Worm (Caenorhabditis elegans): ENCODE results near the gene pqn-13.

DNA sequence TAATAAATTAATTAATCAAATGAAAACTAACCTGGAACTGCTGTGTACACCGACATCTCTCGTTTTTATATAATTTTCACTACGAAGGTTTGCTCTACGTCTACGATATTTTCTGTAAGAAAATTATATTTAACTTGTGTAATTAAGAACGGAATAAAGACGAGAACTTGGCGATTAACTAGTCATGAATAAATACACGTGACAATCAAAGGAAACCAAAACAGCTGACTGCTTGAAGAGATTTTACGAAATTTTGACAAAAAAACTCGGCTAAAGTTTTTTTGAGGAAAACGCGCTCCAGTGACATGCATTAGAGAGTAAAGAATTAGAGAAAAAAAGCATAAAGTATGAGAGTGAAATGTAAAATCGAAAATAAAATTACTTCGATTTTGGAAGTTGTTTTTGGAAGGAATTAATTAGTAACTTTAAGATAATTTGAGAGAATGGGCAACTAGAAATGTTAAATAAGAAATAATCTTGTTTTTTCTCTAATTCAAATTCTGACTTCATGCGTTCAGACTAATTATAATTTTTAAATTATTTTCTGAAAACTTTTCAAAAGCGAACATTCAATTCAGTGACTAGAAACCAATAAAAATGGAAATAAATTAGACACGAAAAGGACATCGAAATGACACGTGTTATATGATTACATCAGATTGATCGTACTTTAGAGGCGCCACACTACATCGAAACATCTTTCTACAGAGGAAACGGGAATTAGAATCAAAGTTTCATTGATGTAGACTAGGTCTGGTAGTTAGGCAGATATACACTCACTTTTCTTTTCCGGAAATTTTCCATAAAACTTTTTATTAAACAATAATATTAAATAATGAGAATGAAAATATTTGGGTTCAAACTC lies 11.4 kb upstream of the pqn-13 start, which contains the start of gene F25B4.7:
- no peak for TF ChIP-seq pha-4 (tag; optimal IDR thresholded peaks at IDR 0.05)
- TF ChIP-seq nhr-90 (tag; optimal IDR thresholded peaks at IDR 0.05): no peak
- TF ChIP-seq lsl-1 (GFP tag; optimal IDR thresholded peaks at IDR 0.05): no peak
- TF ChIP-seq F10E7.11 (tag; optimal IDR thresholded peaks at IDR 0.05): no peak
- TF ChIP-seq ccch-3 (GFP tag; optimal IDR thresholded peaks at IDR 0.05): no peak
- TF ChIP-seq mes-4 (tag; optimal IDR thresholded peaks at IDR 0.05): no peak
- TF ChIP-seq F22D6.2 (tag; optimal IDR thresholded peaks at IDR 0.05): no peak
- no peak for TF ChIP-seq F37B4.10 (GFP tag; IDR thresholded peaks at IDR 0.05)
- no peak for TF ChIP-seq snpc-4 (GFP tag; optimal IDR thresholded peaks at IDR 0.05)
- TF ChIP-seq snpc-4 (tag; optimal IDR thresholded peaks at IDR 0.05): no peak

Measured in whole organism, young adult.